Worm (Caenorhabditis elegans): Measurements from ENCODE around the gene ccdc-12.

The ccdc-12 gene

DNA sequence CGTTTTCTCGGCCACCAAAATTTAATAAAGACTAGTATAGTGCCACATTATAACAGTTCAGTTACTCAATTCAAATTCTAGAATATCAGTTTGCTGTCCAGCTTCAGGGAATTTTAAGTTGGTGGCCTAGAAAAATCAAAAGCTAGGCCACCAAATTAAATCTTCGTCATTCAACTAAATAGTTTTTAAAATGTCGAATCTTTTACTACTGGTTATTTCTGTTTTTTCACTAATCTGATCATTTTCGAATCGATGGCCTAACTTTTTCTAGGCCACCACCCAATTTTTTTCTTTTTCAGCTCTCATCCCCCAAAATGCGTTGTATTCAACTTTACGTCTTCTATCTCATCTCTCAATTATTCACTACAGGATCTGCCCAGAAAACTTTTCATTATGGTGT lies 18.6 kb downstream of the ccdc-12 start, which contains the start of gene grd-16:
Gene grd-16 (plus strand): TSS at position 301 of the 400 bp plus-strand sequence.
- no peak for TF ChIP-seq nhr-2 (tag; optimal IDR thresholded peaks at IDR 0.05)
- TF ChIP-seq nhr-237 (tag; optimal IDR thresholded peaks at IDR 0.05): no peak
- TF ChIP-seq unc-39 (tag; optimal IDR thresholded peaks at IDR 0.05): no peak
- no peak for TF ChIP-seq flh-1 (GFP tag; optimal IDR thresholded peaks at IDR 0.05)
- TF ChIP-seq mab-5 (tag; optimal IDR thresholded peaks at IDR 0.05): no peak
- no peak for TF ChIP-seq sem-2 (GFP tag; optimal IDR thresholded peaks at IDR 0.05)
- no peak for TF ChIP-seq elt-3 (tag; optimal IDR thresholded peaks at IDR 0.05)
- TF ChIP-seq ces-1 (GFP tag; optimal IDR thresholded peaks at IDR 0.05): no peak
- TF ChIP-seq lin-13 (tag; optimal IDR thresholded peaks at IDR 0.05): no peak
- TF ChIP-seq nhr-76 (tag; optimal IDR thresholded peaks at IDR 0.05): no peak
- TF ChIP-seq cnd-1 (tag; optimal IDR thresholded peaks at IDR 0.05): no peak
- no peak for TF ChIP-seq pha-4 (tag; optimal IDR thresholded peaks at IDR 0.05)
- no peak for TF ChIP-seq mep-1 (tag; optimal IDR thresholded peaks at IDR 0.05)
- no peak for TF ChIP-seq lin-32 (GFP tag; optimal IDR thresholded peaks at IDR 0.05)
- TF ChIP-seq sptf-1 (tag; optimal IDR thresholded peaks at IDR 0.05): no peak
- no peak for TF ChIP-seq unc-120 (tag; optimal IDR thresholded peaks at IDR 0.05; ENCODE audit: poor library complexity, severe bottlenecking)
- TF ChIP-seq mls-2 (tag; optimal IDR thresholded peaks at IDR 0.05): no peak
- TF ChIP-seq ceh-43 (GFP tag; optimal IDR thresholded peaks at IDR 0.05): no peak

DNA sequence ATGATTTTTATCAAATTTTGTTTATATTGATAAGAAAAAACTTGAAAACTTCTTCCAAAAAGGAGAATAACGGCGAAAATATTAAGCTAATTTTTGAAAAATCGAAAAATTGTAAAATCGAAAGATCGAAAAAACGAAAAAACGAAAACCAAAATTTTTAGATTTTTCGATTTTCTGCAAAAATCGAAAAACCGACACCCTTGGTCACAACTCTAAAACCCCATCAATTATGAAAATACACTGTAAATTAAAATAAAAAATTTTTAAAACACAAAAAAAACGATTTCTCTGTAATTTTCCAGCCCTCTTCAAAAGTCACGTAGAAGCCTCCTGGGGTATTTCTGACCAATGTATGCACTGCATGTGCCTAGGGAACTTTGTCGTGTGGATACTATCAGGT lies 24.9 kb downstream of the ccdc-12 start, which contains the start of gene ilys-1:
Gene ilys-1 (plus strand): TSS at position 301 of the 400 bp plus-strand sequence.
- no peak for TF ChIP-seq drap-1 (GFP tag; optimal IDR thresholded peaks at IDR 0.05)
- TF ChIP-seq unc-120 (tag; optimal IDR thresholded peaks at IDR 0.05; ENCODE audit: poor library complexity, severe bottlenecking): no peak
- no peak for TF ChIP-seq hlh-1 (tag; optimal IDR thresholded peaks at IDR 0.05)
- no peak for TF ChIP-seq cnd-1 (tag; optimal IDR thresholded peaks at IDR 0.05)
- no peak for TF ChIP-seq ztf-11 (tag; optimal IDR thresholded peaks at IDR 0.05)
- TF ChIP-seq lin-13 (tag; optimal IDR thresholded peaks at IDR 0.05): no peak
- TF ChIP-seq mab-5 (tag; optimal IDR thresholded peaks at IDR 0.05): no peak
- no peak for TF ChIP-seq ham-2 (GFP tag; optimal IDR thresholded peaks at IDR 0.05)
- no peak for TF ChIP-seq zip-8 (tag; optimal IDR thresholded peaks at IDR 0.05)
- no peak for TF ChIP-seq flh-1 (GFP tag; optimal IDR thresholded peaks at IDR 0.05)
- TF ChIP-seq elt-1 (tag; optimal IDR thresholded peaks at IDR 0.05; ENCODE audit: borderline replicate concordance, insufficient read depth): no peak
- TF ChIP-seq nhr-28 (tag; optimal IDR thresholded peaks at IDR 0.05): no peak
- no peak for TF ChIP-seq unc-39 (tag; optimal IDR thresholded peaks at IDR 0.05)
- TF ChIP-seq nhr-12 (tag; optimal IDR thresholded peaks at IDR 0.05): no peak
- no peak for TF ChIP-seq sem-2 (GFP tag; optimal IDR thresholded peaks at IDR 0.05)
- no peak for TF ChIP-seq lsy-2 (tag; optimal IDR thresholded peaks at IDR 0.05)
- no peak for TF ChIP-seq mep-1 (tag; optimal IDR thresholded peaks at IDR 0.05)

- no peak for TF ChIP-seq hlh-1 (tag; optimal IDR thresholded peaks at IDR 0.05)
- no peak for TF ChIP-seq snpc-4 (tag; optimal IDR thresholded peaks at IDR 0.05)
- no peak for TF ChIP-seq lsy-2 (tag; optimal IDR thresholded peaks at IDR 0.05)
- TF ChIP-seq ham-2 (GFP tag; optimal IDR thresholded peaks at IDR 0.05): no peak
- no peak for TF ChIP-seq nhr-12 (tag; optimal IDR thresholded peaks at IDR 0.05)
- no peak for TF ChIP-seq sptf-1 (tag; optimal IDR thresholded peaks at IDR 0.05)
- TF ChIP-seq drap-1 (GFP tag; optimal IDR thresholded peaks at IDR 0.05): no peak
Observed at ce11 chrIV:2467378-2467777, 27.6 kb downstream of the ccdc-12 start, which contains the start of gene ilys-2. ilys-2 (plus strand) TSS chrIV:2467678.

ce11 chrIV:2466249-2466648 lies 28.7 kb downstream of the ccdc-12 start:
- TF ChIP-seq hlh-1 (tag; optimal IDR thresholded peaks at IDR 0.05) (no peak), ham-2 (GFP tag; optimal IDR thresholded peaks at IDR 0.05) (no peak), ces-1 (GFP tag; optimal IDR thresholded peaks at IDR 0.05) (no peak), mab-5 (tag; optimal IDR thresholded peaks at IDR 0.05) (no peak), lin-32 (GFP tag; optimal IDR thresholded peaks at IDR 0.05) (no peak), bed-3 (GFP tag; optimal IDR thresholded peaks at IDR 0.05) (no peak), tbx-8 (GFP tag; optimal IDR thresholded peaks at IDR 0.05) (no peak), nhr-76 (tag; optimal IDR thresholded peaks at IDR 0.05) (no peak), blmp-1 (tag; optimal IDR thresholded peaks at IDR 0.05) (no peak), drap-1 (GFP tag; optimal IDR thresholded peaks at IDR 0.05) (no peak), nhr-12 (tag; optimal IDR thresholded peaks at IDR 0.05) (no peak), mep-1 (tag; optimal IDR thresholded peaks at IDR 0.05) (no peak), nhr-28 (tag; optimal IDR thresholded peaks at IDR 0.05) (no peak), cnd-1 (tag; optimal IDR thresholded peaks at IDR 0.05) (no peak), pha-4 (tag; optimal IDR thresholded peaks at IDR 0.05) (no peak)

DNA sequence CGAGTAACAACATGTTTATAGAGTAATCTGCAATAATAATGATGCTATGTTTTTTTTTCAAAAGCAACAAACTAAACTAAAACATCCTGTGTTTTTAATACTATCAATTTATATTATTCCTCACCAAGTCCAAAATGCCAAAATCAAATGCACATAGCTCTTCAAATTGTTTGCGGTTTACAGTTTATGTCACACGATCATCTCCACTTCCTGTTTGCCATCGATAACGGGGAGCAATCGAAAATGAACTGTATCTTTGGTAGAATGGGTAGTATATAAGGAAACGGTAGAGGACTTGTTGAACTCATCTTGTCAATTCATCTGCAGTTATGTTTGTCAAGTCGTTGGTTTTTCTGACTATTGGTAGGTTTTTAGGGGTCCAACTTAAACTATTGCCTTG lies 30.8 kb downstream of the ccdc-12 start, which contains the start of gene ilys-3:
Gene ilys-3 (plus strand): TSS at position 301 of the 400 bp plus-strand sequence.
- TF ChIP-seq mep-1 (tag; optimal IDR thresholded peaks at IDR 0.05): no peak
- TF ChIP-seq lin-32 (GFP tag; optimal IDR thresholded peaks at IDR 0.05): no peak
- TF ChIP-seq blmp-1 (tag; optimal IDR thresholded peaks at IDR 0.05): no peak

All from whole organism, mixed stage, embryonic.